Fruit fly (Drosophila melanogaster) whole organism, embryonic: ENCODE data around the gene CG32295.

ENCODE experiments used
- ATbp ChIP-seq: fragments of 200-800 bp; sonication (Bioruptor generic); optimal IDR thresholded peaks from 2 replicates; lab custom pipeline; 2017; ENCODE audit warnings: missing biosample characterization, mild to moderate bottlenecking, missing genetic modification characterization, missing genetic modification reagents
- Ada2b ChIP-seq: fragments of 200-800 bp; sonication (Bioruptor generic); IDR thresholded peaks from 2 replicates; pipeline ENCODE4 v1.3.6; 2022; ENCODE audit warnings: missing biosample characterization, missing genetic modification characterization
- Aef1 ChIP-seq: fragments of 200-800 bp; sonication (Bioruptor generic); IDR thresholded peaks from 3 replicates; pipeline ENCODE4 v1.3.6; 2022; ENCODE audit warnings: missing biosample characterization, missing genetic modification characterization
- Antp ChIP-seq: fragments of 200-800 bp; sonication (Bioruptor generic); optimal IDR thresholded peaks from 3 replicates; lab custom pipeline; 2016; ENCODE audit warnings: missing biosample characterization, missing genetic modification characterization
- Atf3 ChIP-seq: fragments of 200-800 bp; sonication (Bioruptor generic); optimal IDR thresholded peaks from 3 replicates; lab custom pipeline; 2016; ENCODE audit warnings: missing biosample characterization, missing genetic modification characterization
- Atf6 ChIP-seq: fragments of 200-800 bp; sonication (Bioruptor generic); IDR thresholded peaks from 2 replicates; pipeline ENCODE4 v1.3.6; 2022; ENCODE audit warnings: missing biosample characterization, missing genetic modification characterization
- CG10431 ChIP-seq: fragments of 200-800 bp; sonication (Bioruptor generic); optimal IDR thresholded peaks from 3 replicates; lab custom pipeline; 2018; ENCODE audit warnings: missing biosample characterization, mild to moderate bottlenecking, missing genetic modification characterization
- CG11398 ChIP-seq: fragments of 200-800 bp; sonication (Bioruptor generic); optimal IDR thresholded peaks from 2 replicates; lab custom pipeline; 2016; ENCODE audit warnings: missing biosample characterization, missing genetic modification characterization
- CG14014 ChIP-seq: fragments of 200-800 bp; sonication (Bioruptor generic); IDR thresholded peaks from 2 replicates; pipeline ENCODE4 v1.3.6; 2022; ENCODE audit warnings: missing biosample characterization, missing genetic modification characterization
- CG14050 ChIP-seq: fragments of 200-800 bp; sonication (Bioruptor generic); IDR thresholded peaks from 3 replicates; pipeline ENCODE4 v1.3.6; 2022; ENCODE audit warnings: missing biosample characterization, missing genetic modification characterization
- CG15514 ChIP-seq: fragments of 200-800 bp; sonication (Bioruptor generic); optimal IDR thresholded peaks from 3 replicates; lab custom pipeline; 2017; ENCODE audit warnings: missing biosample characterization, missing genetic modification characterization, mild to moderate bottlenecking, moderate library complexity, missing genetic modification reagents
- CG17385 ChIP-seq: fragments of 200-800 bp; sonication (Bioruptor generic); optimal IDR thresholded peaks from 3 replicates; lab custom pipeline; 2018; ENCODE audit warnings: missing biosample characterization, mild to moderate bottlenecking, missing genetic modification characterization
- CG17912 ChIP-seq: fragments of 200-800 bp; sonication (Bioruptor generic); optimal IDR thresholded peaks from 2 replicates; lab custom pipeline; 2018; ENCODE audit warnings: missing biosample characterization, mild to moderate bottlenecking, missing genetic modification characterization
- CG2116 ChIP-seq: fragments of 200-800 bp; sonication (Bioruptor generic); optimal IDR thresholded peaks from 3 replicates; lab custom pipeline; 2018; ENCODE audit warnings: missing biosample characterization, mild to moderate bottlenecking, missing genetic modification characterization
- CG30403 ChIP-seq: fragments of 200-800 bp; sonication (Bioruptor generic); optimal IDR thresholded peaks from 3 replicates; lab custom pipeline; 2016; ENCODE audit warnings: missing biosample characterization, missing genetic modification characterization
- CG31441 ChIP-seq: fragments of 200-800 bp; sonication (Bioruptor generic); IDR thresholded peaks from 2 replicates; pipeline ENCODE4 v1.3.6; 2022; ENCODE audit warnings: missing biosample characterization, missing genetic modification characterization
- CG6272 ChIP-seq: fragments of 200-800 bp; sonication (Bioruptor generic); IDR thresholded peaks from 2 replicates; pipeline ENCODE4 v1.3.6; 2022; ENCODE audit warnings: missing biosample characterization, missing genetic modification characterization
- CG7372 ChIP-seq: fragments of 200-800 bp; sonication (Bioruptor generic); IDR thresholded peaks from 2 replicates; pipeline ENCODE4 v1.3.6; 2022; ENCODE audit warnings: missing biosample characterization, missing genetic modification characterization
- CG7987 ChIP-seq: fragments of 200-800 bp; sonication (Bioruptor generic); optimal IDR thresholded peaks from 2 replicates; lab custom pipeline; 2018; ENCODE audit warnings: missing biosample characterization, mild to moderate bottlenecking, missing genetic modification characterization, moderate library complexity
- CG8924 ChIP-seq: fragments of 200-800 bp; optimal IDR thresholded peaks from 3 replicates; lab custom pipeline; 2019; ENCODE audit warnings: missing biosample characterization, mild to moderate bottlenecking, missing genetic modification characterization, moderate library complexity
- CG9876 ChIP-seq: fragments of 200-800 bp; sonication (Bioruptor generic); optimal IDR thresholded peaks from 2 replicates; lab custom pipeline; 2016; ENCODE audit warnings: missing biosample characterization, missing genetic modification characterization
- CrebB ChIP-seq: fragments of 200-800 bp; sonication (Bioruptor generic); optimal IDR thresholded peaks from 3 replicates; lab custom pipeline; 2018; ENCODE audit warnings: missing biosample characterization, mild to moderate bottlenecking, missing genetic modification characterization
- Dbx ChIP-seq: fragments of 200-800 bp; sonication (Bioruptor generic); IDR thresholded peaks from 3 replicates; pipeline ENCODE4 v1.3.6; 2022; ENCODE audit warnings: missing biosample characterization, missing genetic modification characterization
- Doc3 ChIP-seq: fragments of 200-800 bp; sonication (Bioruptor generic); IDR thresholded peaks from 3 replicates; pipeline ENCODE4 v1.3.6; 2022; ENCODE audit warnings: missing biosample characterization, missing genetic modification characterization; ENCODE audit not compliant: partially characterized antibody
- E2f2 ChIP-seq: fragments of 200-800 bp; sonication (Bioruptor generic); IDR thresholded peaks from 2 replicates; pipeline ENCODE4 v1.3.6; 2022; ENCODE audit warnings: missing biosample characterization, missing genetic modification characterization
- HLH4C ChIP-seq: fragments of 200-800 bp; sonication (Bioruptor generic); IDR thresholded peaks from 3 replicates; pipeline ENCODE4 v1.3.6; 2022; ENCODE audit warnings: missing biosample characterization, missing genetic modification characterization; ENCODE audit not compliant: partially characterized antibody
- Hmr ChIP-seq: fragments of 200-800 bp; sonication (Bioruptor generic); optimal IDR thresholded peaks from 3 replicates; lab custom pipeline; 2017; ENCODE audit warnings: mild to moderate bottlenecking, missing biosample characterization, missing genetic modification reagents, missing genetic modification characterization
- Hr3 ChIP-seq: fragments of 200-800 bp; sonication (Bioruptor generic); optimal IDR thresholded peaks from 3 replicates; lab custom pipeline; 2016; ENCODE audit warnings: missing biosample characterization, missing genetic modification characterization
- Jarid2 ChIP-seq: fragments of 200-800 bp; sonication (Bioruptor generic); optimal IDR thresholded peaks from 3 replicates; lab custom pipeline; 2017; ENCODE audit warnings: mild to moderate bottlenecking, missing biosample characterization, missing genetic modification reagents, missing genetic modification characterization
- Nf-YC ChIP-seq: fragments of 200-800 bp; optimal IDR thresholded peaks from 3 replicates; lab custom pipeline; 2019; ENCODE audit warnings: missing biosample characterization, mild to moderate bottlenecking, missing genetic modification characterization, moderate library complexity
- Oaz ChIP-seq: fragments of 200-800 bp; sonication (Bioruptor generic); IDR thresholded peaks from 2 replicates; pipeline ENCODE4 v1.3.6; 2022; ENCODE audit warnings: missing biosample characterization, missing genetic modification characterization
- Rx ChIP-seq: fragments of 200-800 bp; sonication (Bioruptor generic); IDR thresholded peaks from 2 replicates; pipeline ENCODE4 v1.3.6; 2022; ENCODE audit warnings: missing biosample characterization, missing genetic modification characterization
- ara ChIP-seq: fragments of 200-800 bp; sonication (Bioruptor generic); IDR thresholded peaks from 2 replicates; pipeline ENCODE4 v1.3.6; 2022; ENCODE audit warnings: missing biosample characterization, missing genetic modification characterization
- bcd ChIP-seq: fragments of 200-800 bp; sonication (Bioruptor generic); optimal IDR thresholded peaks from 2 replicates; lab custom pipeline; 2017; ENCODE audit warnings: missing biosample characterization, mild to moderate bottlenecking, missing genetic modification characterization
- crol ChIP-seq: fragments of 200-800 bp; sonication (Bioruptor generic); IDR thresholded peaks from 2 replicates; pipeline ENCODE4 v1.3.6; 2022; ENCODE audit warnings: missing biosample characterization, missing genetic modification characterization
- dan ChIP-seq: fragments of 200-800 bp; sonication (Bioruptor generic); IDR thresholded peaks from 2 replicates; pipeline ENCODE4 v1.3.6; 2022; ENCODE audit warnings: missing biosample characterization, missing genetic modification characterization
- ewg ChIP-seq: fragments of 200-800 bp; sonication (Bioruptor generic); optimal IDR thresholded peaks from 3 replicates; lab custom pipeline; 2017; ENCODE audit warnings: mild to moderate bottlenecking, missing biosample characterization, missing genetic modification reagents, missing genetic modification characterization
- jigr1 ChIP-seq: fragments of 200-800 bp; sonication (Bioruptor generic); IDR thresholded peaks from 3 replicates; pipeline ENCODE4 v1.3.6; 2022; ENCODE audit warnings: missing biosample characterization, missing genetic modification characterization
- kay ChIP-seq: fragments of 200-800 bp; sonication (Bioruptor generic); optimal IDR thresholded peaks from 2 replicates; lab custom pipeline; 2016; ENCODE audit warnings: missing biosample characterization, missing genetic modification characterization
- lilli ChIP-seq: fragments of 200-800 bp; sonication (Bioruptor generic); optimal IDR thresholded peaks from 3 replicates; lab custom pipeline; 2016; ENCODE audit warnings: missing biosample characterization, missing genetic modification characterization
- lov ChIP-seq, 2 experiments: fragments of 200-800 bp in 1 of 2; fragments of >200 bp in 1 of 2; sonication (Bioruptor generic) in 1 of 2; IDR thresholded peaks in 1 of 2; optimal IDR thresholded peaks in 1 of 2; 2 replicates in 1 of 2; 3 replicates in 1 of 2; pipeline versions ENCODE4 v1.3.6 to Lab custom; 2017 to 2022; ENCODE audit warnings: missing biosample characterization in 1 of 2, missing genetic modification characterization in 1 of 2
- luna ChIP-seq: fragments of 200-800 bp; sonication (Bioruptor generic); optimal IDR thresholded peaks from 2 replicates; lab custom pipeline; 2016; ENCODE audit warnings: missing biosample characterization, missing genetic modification characterization
- mld ChIP-seq: fragments of 200-800 bp; sonication (Bioruptor generic); IDR thresholded peaks from 3 replicates; pipeline ENCODE4 v1.3.6; 2022; ENCODE audit warnings: missing biosample characterization, missing genetic modification characterization; ENCODE audit not compliant: partially characterized antibody
- pan ChIP-seq, 4 experiments: fragments of >200 bp in 3 of 4; fragments of 200-800 bp in 1 of 4; sonication (Bioruptor generic) in 1 of 4; optimal IDR thresholded peaks in 3 of 4; IDR thresholded peaks in 1 of 4; 2 replicates each; pipeline versions ENCODE4 v1.3.6 to Lab custom; 2017 to 2022; ENCODE audit warnings: missing biosample characterization in 2 of 4, missing genetic modification characterization in 2 of 4, mixed read lengths in 1 of 4
- prd ChIP-seq, 3 experiments: fragments of >200 bp in 2 of 3; fragments of 200-800 bp in 1 of 3; sonication (Bioruptor generic) in 1 of 3; optimal IDR thresholded peaks in 2 of 3; IDR thresholded peaks in 1 of 3; 2 replicates in 2 of 3; 3 replicates in 1 of 3; pipeline versions ENCODE4 v1.3.6 to Lab custom; 2017 to 2022; ENCODE audit warnings: missing biosample characterization in 1 of 3, missing genetic modification characterization in 1 of 3
- ro ChIP-seq: fragments of 200-800 bp; sonication (Bioruptor generic); IDR thresholded peaks from 2 replicates; pipeline ENCODE4 v1.3.6; 2022; ENCODE audit warnings: missing biosample characterization, missing genetic modification characterization
- sens ChIP-seq: fragments of 200-800 bp; sonication (Bioruptor generic); peaks from one replicate; lab custom pipeline; 2016; ENCODE audit warnings: missing biosample characterization, missing genetic modification characterization
- sisA ChIP-seq: fragments of 200-800 bp; sonication (Bioruptor generic); IDR thresholded peaks from 2 replicates; pipeline ENCODE4 v1.3.6; 2022; ENCODE audit warnings: missing biosample characterization, missing genetic modification characterization
- so ChIP-seq: fragments of 200-800 bp; sonication (Bioruptor generic); IDR thresholded peaks from 3 replicates; pipeline ENCODE4 v1.3.6; 2022; ENCODE audit warnings: missing biosample characterization, missing genetic modification characterization
- sob ChIP-seq: fragments of 200-800 bp; sonication (Bioruptor generic); IDR thresholded peaks from 2 replicates; pipeline ENCODE4 v1.3.6; 2022; ENCODE audit warnings: missing biosample characterization, missing genetic modification characterization

CG32295 gene

dm6 chr3L:2571975-2572374 is 45.2 kb upstream of the CG32295 start (continued):
- TF ChIP-seq CG7372 (GFP tag; lab: Robert Waterston, UW) (no peak), ara (GFP tag; lab: Robert Waterston, UW) (peak; percentile 61), Nf-YC (no peak), HLH4C (GFP tag; lab: Robert Waterston, UW) (no peak), ATbp (GFP tag; lab: Kevin White, UChicago) (no peak), lilli (peak; percentile 20), jigr1 (GFP tag; lab: Robert Waterston, UW) (no peak), prd (optimal IDR thresholded peaks at IDR 0.05; lab: Kevin White, UChicago) (no peak), prd (GFP tag; IDR thresholded peaks at IDR 0.05; lab: Robert Waterston, UW) (peak; percentile 57; the same call in 2 of the 3 replicates), Hr3 (GFP tag; lab: Kevin White, UChicago) (no peak), pan (optimal IDR thresholded peaks at IDR 0.05; lab: Kevin White, UChicago) (no peak), pan (GFP tag; optimal IDR thresholded peaks at IDR 0.05 in 1 of 2, IDR thresholded peaks at IDR 0.05 in 1 of 2) (peak in 1 of 2 experiments; percentile 64), Oaz (GFP tag; lab: Robert Waterston, UW) (no peak), Aef1 (GFP tag; lab: Robert Waterston, UW) (peak; percentile 57), CG17385 (GFP tag; lab: Kevin White, UChicago) (no peak), CG31441 (GFP tag; lab: Robert Waterston, UW) (peak; percentile 41; the same call in 1 of the 2 replicates), CG6272 (no peak), Ada2b (GFP tag; lab: Robert Waterston, UW) (peak; percentile 69), CG17912 (no peak), sens (GFP tag; lab: Kevin White, UChicago) (peak; percentile 27), CG14050 (GFP tag; lab: Robert Waterston, UW) (no peak), ro (GFP tag; lab: Robert Waterston, UW) (peak; percentile 25; the same call in 1 of the 2 replicates), Doc3 (GFP tag; lab: Robert Waterston, UW) (no peak), Dbx (GFP tag; lab: Robert Waterston, UW) (peak; percentile 60; the same call in 2 of the 3 replicates), CrebB (tag; lab: Kevin White, UChicago) (no peak), Antp (GFP tag; lab: Kevin White, UChicago) (peak; percentile 24), CG9876 (GFP tag; lab: Kevin White, UChicago) (no peak), Rx (GFP tag; lab: Robert Waterston, UW) (peak; percentile 14; the same call in 1 of the 2 replicates), luna (GFP tag; lab: Kevin White, UChicago) (no peak), sob (GFP tag; lab: Robert Waterston, UW) (peak; percentile 80), CG7987 (GFP tag; lab: Kevin White, UChicago) (peak; percentile 10), so (no peak), crol (GFP tag; lab: Robert Waterston, UW) (no peak), bcd (GFP tag; lab: Kevin White, UChicago) (peak; percentile 0), CG2116 (GFP tag; lab: Kevin White, UChicago) (no peak), CG14014 (GFP tag; lab: Robert Waterston, UW) (no peak; the same call in 1 of the 2 replicates), CG11398 (GFP tag; lab: Kevin White, UChicago) (no peak), mld (no peak), CG15514 (GFP tag; lab: Kevin White, UChicago) (peak; percentile 23), Atf6 (GFP tag; lab: Robert Waterston, UW) (no peak), CG10431 (GFP tag; lab: Kevin White, UChicago) (no peak), CG30403 (GFP tag; lab: Kevin White, UChicago) (no peak), Hmr (no peak), dan (GFP tag; lab: Robert Waterston, UW) (no peak), Jarid2 (no peak), CG8924 (no peak), kay (GFP tag; lab: Kevin White, UChicago) (no peak), E2f2 (GFP tag; lab: Robert Waterston, UW) (no peak), sisA (GFP tag; lab: Robert Waterston, UW) (peak; percentile 60), Atf3 (GFP tag; lab: Kevin White, UChicago) (no peak), lov (optimal IDR thresholded peaks at IDR 0.05; lab: Kevin White, UChicago) (no peak), lov (GFP tag; IDR thresholded peaks at IDR 0.05; lab: Robert Waterston, UW) (0 out of 3 replicates have a peak, but pooled peaks have one; percentile 5), ewg (GFP tag; lab: Kevin White, UChicago) (no peak)
